Worm (Caenorhabditis elegans) whole organism, early embryonic: ENCODE data around the gene K11H12.5.

Source experiments
- B0310.2 ChIP-seq: sonication (generic microtip); optimal IDR thresholded peaks from 2 replicates; lab custom pipeline; 2016; ENCODE audit warnings: mild to moderate bottlenecking, missing genetic modification characterization, missing compliant biosample characterization
- F13C5.2 ChIP-seq: sonication (generic microtip); optimal IDR thresholded peaks from 2 replicates; lab custom pipeline; 2017; ENCODE audit warnings: mild to moderate bottlenecking, missing genetic modification characterization, inconsistent platforms, missing compliant biosample characterization
- aly-1 ChIP-seq: sonication (generic microtip); optimal IDR thresholded peaks from 2 replicates; lab custom pipeline; 2016; ENCODE audit warnings: missing genetic modification characterization, missing compliant biosample characterization
- ama-1 ChIP-seq: fragments of 150-350 bp; optimal IDR thresholded peaks from 2 replicates; lab custom pipeline; 2014
- ceh-13 ChIP-seq: fragments of 200-800 bp; sonication (Bioruptor generic); optimal IDR thresholded peaks from 2 replicates; lab custom pipeline; 2018; ENCODE audit warnings: mild to moderate bottlenecking, missing genetic modification characterization, missing compliant biosample characterization
- ceh-36 ChIP-seq: sonication (generic microtip); optimal IDR thresholded peaks from 2 replicates; lab custom pipeline; 2016; ENCODE audit warnings: missing genetic modification characterization, inconsistent platforms, missing compliant biosample characterization
- ets-7 ChIP-seq: sonication (generic microtip); optimal IDR thresholded peaks from 2 replicates; lab custom pipeline; 2016; ENCODE audit warnings: missing genotype, missing genetic modification characterization, missing compliant biosample characterization
- flt-1 ChIP-seq: fragments of 200-800 bp; sonication (Bioruptor generic); IDR thresholded peaks from 2 replicates; pipeline ENCODE4 v1.3.6; 2022; ENCODE audit warnings: missing genetic modification characterization, missing compliant biosample characterization
- hmbx-1 ChIP-seq: sonication (generic microtip); optimal IDR thresholded peaks from 2 replicates; lab custom pipeline; 2016; ENCODE audit warnings: mild to moderate bottlenecking, missing genetic modification characterization, missing compliant biosample characterization
- hmg-4 ChIP-seq: fragments of 200-800 bp; sonication (Bioruptor generic); optimal IDR thresholded peaks from 2 replicates; lab custom pipeline; 2018; ENCODE audit warnings: mild to moderate bottlenecking, missing genetic modification characterization, missing compliant biosample characterization
- hnd-1 ChIP-seq: sonication (generic microtip); optimal IDR thresholded peaks from 2 replicates; lab custom pipeline; 2016; ENCODE audit warnings: missing genetic modification characterization, missing compliant biosample characterization
- pes-1 ChIP-seq: fragments of 200-800 bp; sonication (Bioruptor generic); IDR thresholded peaks from 2 replicates; pipeline ENCODE4 v1.3.6; 2022; ENCODE audit warnings: missing genetic modification reagents, missing genetic modification characterization, missing compliant biosample characterization
- scrt-1 ChIP-seq: fragments of 200-800 bp; sonication (Bioruptor generic); IDR thresholded peaks from 2 replicates; pipeline ENCODE4 v1.3.6; 2022; ENCODE audit warnings: missing genetic modification characterization, missing compliant biosample characterization
- sea-1 ChIP-seq: fragments of 200-800 bp; sonication (Bioruptor generic); conservative IDR thresholded peaks from 2 replicates; pipeline ENCODE4 v1.3.6; 2022; ENCODE audit warnings: missing genetic modification characterization, missing compliant biosample characterization
- tbx-11 ChIP-seq: fragments of 200-800 bp; sonication (Bioruptor generic); IDR thresholded peaks from 2 replicates; pipeline ENCODE4 v1.3.6; 2022; ENCODE audit warnings: missing genetic modification characterization, missing compliant biosample characterization
- tbx-37 ChIP-seq: fragments of 200-800 bp; sonication (Bioruptor generic); conservative IDR thresholded peaks from 2 replicates; pipeline ENCODE4 v1.3.6; 2022; ENCODE audit warnings: missing genetic modification reagents, missing genetic modification characterization, missing compliant biosample characterization
- tra-4 ChIP-seq: sonication (generic microtip); optimal IDR thresholded peaks from 2 replicates; lab custom pipeline; 2017; ENCODE audit warnings: missing genetic modification characterization, missing compliant biosample characterization

The K11H12.5 gene

DNA sequence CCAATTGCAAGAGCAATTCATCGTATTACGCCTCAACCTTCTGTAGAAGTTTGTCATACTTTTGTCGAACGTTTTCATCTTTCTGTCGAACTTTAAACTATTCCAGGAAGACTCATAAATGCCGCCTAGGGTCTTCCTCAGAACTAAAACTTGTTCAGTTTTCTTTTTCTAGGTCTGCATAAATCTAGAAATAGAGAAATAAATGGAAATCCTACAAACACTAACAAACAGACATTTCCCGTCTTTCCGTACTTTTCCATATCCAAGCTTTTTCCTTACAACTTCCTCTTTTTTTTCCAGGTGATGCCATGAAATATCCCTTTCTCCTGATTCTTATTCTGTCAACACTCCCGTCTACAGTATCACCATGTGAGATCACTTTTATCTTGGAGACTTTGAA, 7.8 kb downstream of the K11H12.5 start, which contains the start of gene cutl-28:
Gene cutl-28, plus strand, starts transcription at position 301 of the 400 bp plus-strand sequence.
- no peak for TF ChIP-seq tbx-11 (GFP tag; lab: Robert Waterston, UW)
- TF ChIP-seq ama-1 = no peak

- no peak for TF ChIP-seq tra-4 (tag; lab: Kevin White, UChicago)
- no peak for TF ChIP-seq ceh-13 (GFP tag; lab: Kevin White, UChicago)
- TF ChIP-seq hmg-4 (GFP tag; lab: Kevin White, UChicago) = no peak
- no peak for TF ChIP-seq F13C5.2
- TF ChIP-seq pes-1 = no peak
- no peak for TF ChIP-seq B0310.2 (tag; lab: Kevin White, UChicago)
- TF ChIP-seq sea-1 (GFP tag; lab: Robert Waterston, UW) = no peak
- TF ChIP-seq tbx-11 (GFP tag; lab: Robert Waterston, UW) = no peak
- TF ChIP-seq ets-7 (tag; lab: Kevin White, UChicago) = no peak
- TF ChIP-seq hmbx-1 (tag; lab: Kevin White, UChicago) = no peak
- TF ChIP-seq tbx-37 (GFP tag; lab: Robert Waterston, UW) = no peak
- TF ChIP-seq hnd-1 (tag; lab: Kevin White, UChicago) = no peak
- no peak for TF ChIP-seq ama-1
- TF ChIP-seq ceh-36 (tag; lab: Kevin White, UChicago) = no peak
- no peak for TF ChIP-seq scrt-1 (GFP tag; lab: Robert Waterston, UW)
- TF ChIP-seq aly-1 = no peak
These were observed 8.4 kb downstream of the K11H12.5 start for ce11 chrIV:684748-685147.

DNA sequence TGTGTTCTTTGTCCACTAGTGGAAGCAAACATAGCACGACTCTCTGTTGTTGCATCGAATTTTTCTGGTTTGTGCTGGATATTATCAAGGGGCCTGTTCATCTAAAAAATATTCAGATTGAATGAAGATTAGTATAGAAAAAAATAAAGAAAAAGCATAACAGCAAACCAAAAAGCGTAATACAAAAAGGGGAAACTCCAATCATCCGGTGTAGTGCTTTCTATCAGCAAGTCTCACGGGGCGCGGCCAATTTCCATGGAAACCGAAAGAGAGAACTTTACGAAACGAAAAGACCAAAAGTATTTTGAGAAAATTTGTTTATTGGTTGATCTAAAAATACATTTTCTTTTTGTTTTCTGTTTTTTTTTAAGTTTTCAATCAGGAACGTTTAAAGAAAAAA, 21.9 kb downstream of the K11H12.5 start, which contains the start of gene Y55F3C.17:
Gene Y55F3C.17, minus strand, starts transcription at position 101 of the 400 bp plus-strand sequence.
- TF ChIP-seq tbx-11 (GFP tag; lab: Robert Waterston, UW) = no peak
- TF ChIP-seq hmg-4 (GFP tag; lab: Kevin White, UChicago) = no peak
- no peak for TF ChIP-seq hnd-1 (tag; lab: Kevin White, UChicago)
- no peak for TF ChIP-seq sea-1 (GFP tag; lab: Robert Waterston, UW)
- no peak for TF ChIP-seq ama-1
- TF ChIP-seq flt-1 (GFP tag; lab: Robert Waterston, UW) = no peak
- no peak for TF ChIP-seq hmbx-1 (tag; lab: Kevin White, UChicago)

- TF ChIP-seq scrt-1 (GFP tag; lab: Robert Waterston, UW) (no peak), ceh-36 (tag; lab: Kevin White, UChicago) (no peak), pes-1 (no peak)
These were observed 31.3 kb downstream of the K11H12.5 start, which contains the start of gene cutl-26 for ce11 chrIV:707635-708034. Gene cutl-26, minus strand, starts transcription at chrIV:707735.

DNA sequence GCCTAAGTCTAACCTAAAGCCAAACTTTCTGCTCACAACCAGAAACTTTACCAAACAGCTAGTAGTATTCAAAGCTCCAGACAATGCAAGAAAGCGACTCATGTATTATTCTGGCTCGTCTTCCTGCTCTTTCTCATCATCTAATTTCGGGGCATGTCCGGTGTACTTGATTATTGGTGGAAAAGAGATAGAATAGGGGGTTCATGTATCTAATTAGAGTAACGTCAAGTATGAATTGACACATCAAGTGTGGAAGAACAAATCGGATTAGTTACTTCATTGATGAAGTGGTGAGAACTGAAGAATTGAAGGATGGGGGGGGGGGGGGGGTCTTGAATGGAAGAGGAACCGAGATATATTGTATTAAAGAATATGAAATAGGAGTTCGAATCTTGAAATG, 39.1 kb downstream of the K11H12.5 start:
- TF ChIP-seq ama-1 = no peak
- no peak for TF ChIP-seq tra-4 (tag; lab: Kevin White, UChicago)
- TF ChIP-seq aly-1 = no peak
- TF ChIP-seq B0310.2 (tag; lab: Kevin White, UChicago) = no peak
- no peak for TF ChIP-seq ets-7 (tag; lab: Kevin White, UChicago)
- TF ChIP-seq hnd-1 (tag; lab: Kevin White, UChicago) = no peak
- TF ChIP-seq ceh-36 (tag; lab: Kevin White, UChicago) = no peak
- TF ChIP-seq tbx-37 (GFP tag; lab: Robert Waterston, UW) = no peak
- TF ChIP-seq F13C5.2 = no peak

- TF ChIP-seq ets-7 (tag; lab: Kevin White, UChicago) (no peak), ceh-36 (tag; lab: Kevin White, UChicago) (no peak), pes-1 (no peak)
These were observed 39.9 kb downstream of the K11H12.5 start, which contains the start of gene clec-164 for ce11 chrIV:716323-716722. Gene clec-164, plus strand, starts transcription at chrIV:716623.

- no peak for TF ChIP-seq scrt-1 (GFP tag; lab: Robert Waterston, UW)
- TF ChIP-seq B0310.2 (tag; lab: Kevin White, UChicago) = no peak
- TF ChIP-seq flt-1 (GFP tag; lab: Robert Waterston, UW) = no peak
- TF ChIP-seq ama-1 = no peak
These were observed 43.0 kb downstream of the K11H12.5 start, which contains the start of gene Y55F3C.10 for ce11 chrIV:719351-719750. Gene Y55F3C.10, minus strand, starts transcription at chrIV:719451.

DNA sequence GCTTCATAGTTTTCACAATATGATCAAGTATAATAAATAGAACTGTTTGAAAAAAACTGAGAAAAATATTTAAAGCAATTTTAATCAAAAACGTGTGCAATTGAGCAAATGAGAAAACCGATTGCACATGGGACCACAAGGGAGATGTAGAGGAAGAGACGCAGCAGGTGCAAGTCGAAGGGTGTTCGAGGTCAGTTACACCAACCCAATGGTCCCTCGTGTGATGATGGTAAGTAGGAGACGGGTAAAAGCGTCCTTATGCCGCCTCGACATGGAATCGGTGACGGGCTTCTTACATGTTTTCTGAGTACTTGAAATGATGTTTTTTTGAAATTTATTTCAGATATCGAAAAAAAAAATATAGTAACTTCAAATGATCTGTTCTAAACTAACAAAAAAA, 51.7 kb downstream of the K11H12.5 start, which contains the start of gene Y55F3C.9:
Gene Y55F3C.9, minus strand, starts transcription at position 101 of the 400 bp plus-strand sequence.
- TF ChIP-seq ceh-13 (GFP tag; lab: Kevin White, UChicago) = no peak
- no peak for TF ChIP-seq tbx-11 (GFP tag; lab: Robert Waterston, UW)
- no peak for TF ChIP-seq sea-1 (GFP tag; lab: Robert Waterston, UW)
- no peak for TF ChIP-seq ets-7 (tag; lab: Kevin White, UChicago)
- TF ChIP-seq aly-1 = no peak
- TF ChIP-seq F13C5.2 = no peak
- TF ChIP-seq tra-4 (tag; lab: Kevin White, UChicago) = no peak
- no peak for TF ChIP-seq scrt-1 (GFP tag; lab: Robert Waterston, UW)
- TF ChIP-seq B0310.2 (tag; lab: Kevin White, UChicago) = no peak
- no peak for TF ChIP-seq hnd-1 (tag; lab: Kevin White, UChicago)
- TF ChIP-seq tbx-37 (GFP tag; lab: Robert Waterston, UW) = no peak
- no peak for TF ChIP-seq ama-1
- no peak for TF ChIP-seq ceh-36 (tag; lab: Kevin White, UChicago)
- no peak for TF ChIP-seq pes-1
- TF ChIP-seq flt-1 (GFP tag; lab: Robert Waterston, UW) = no peak
- no peak for TF ChIP-seq hmg-4 (GFP tag; lab: Kevin White, UChicago)
- TF ChIP-seq hmbx-1 (tag; lab: Kevin White, UChicago) = no peak
